Worm (Caenorhabditis elegans) whole organism, midembryonic: Measurements from ENCODE around the gene C05E7.3.

Experiments
- T22C8.4 ChIP-seq: fragments of 200-800 bp; sonication (Bioruptor generic); IDR thresholded peaks from 2 replicates; pipeline ENCODE4 v1.3.6; 2022; ENCODE audit warnings: missing genetic modification characterization, missing compliant biosample characterization
- cog-1 ChIP-seq: sonication (generic microtip); optimal IDR thresholded peaks from 2 replicates; lab custom pipeline; 2016; ENCODE audit warnings: missing genetic modification characterization, missing compliant biosample characterization
- flt-1 ChIP-seq: fragments of 200-800 bp; sonication (Bioruptor generic); IDR thresholded peaks from 2 replicates; pipeline ENCODE4 v1.3.6; 2022; ENCODE audit warnings: missing genetic modification characterization, missing compliant biosample characterization
- klf-2 ChIP-seq: fragments of 200-800 bp; sonication (Bioruptor generic); conservative IDR thresholded peaks from 2 replicates; pipeline ENCODE4 v1.3.6; 2022; ENCODE audit warnings: missing genetic modification reagents, missing genetic modification characterization, missing compliant biosample characterization
- med-1 ChIP-seq: sonication (generic microtip); optimal IDR thresholded peaks from 2 replicates; lab custom pipeline; 2017; ENCODE audit warnings: missing genetic modification characterization, mild to moderate bottlenecking, missing compliant biosample characterization, antibody characterized with exemption, missing genetic modification reagents; ENCODE audit not compliant: insufficient read depth
- ref-1 ChIP-seq: fragments of 200-800 bp; sonication (Bioruptor generic); conservative IDR thresholded peaks from 2 replicates; pipeline ENCODE4 v1.3.6; 2022; ENCODE audit warnings: missing genetic modification reagents, missing genetic modification characterization, missing compliant biosample characterization
- tab-1 ChIP-seq: fragments of 200-800 bp; sonication (Bioruptor generic); IDR thresholded peaks from 2 replicates; pipeline ENCODE4 v1.3.6; 2022; ENCODE audit warnings: missing genetic modification characterization, missing compliant biosample characterization
- ztf-23 ChIP-seq: fragments of 200-800 bp; sonication (Bioruptor generic); IDR thresholded peaks from 2 replicates; pipeline ENCODE4 v1.3.6; 2022; ENCODE audit warnings: missing genetic modification reagents, missing genetic modification characterization, missing compliant biosample characterization
- ztf-29 ChIP-seq: fragments of 200-800 bp; sonication (Bioruptor generic); IDR thresholded peaks from 2 replicates; pipeline ENCODE4 v1.3.6; 2022; ENCODE audit warnings: missing genetic modification reagents, missing genetic modification characterization, missing compliant biosample characterization

Gene C05E7.3

ce11 chrX:12899140-12899888 lies 47.1 kb downstream of the C05E7.3 start:
- no peak for TF ChIP-seq flt-1 (GFP tag; lab: Robert Waterston, UW)
- TF ChIP-seq tab-1: no peak
- no peak for TF ChIP-seq ztf-23 (GFP tag; lab: Robert Waterston, UW)
- TF ChIP-seq ref-1: no peak
- no peak for TF ChIP-seq klf-2 (GFP tag; lab: Robert Waterston, UW)
- no peak for TF ChIP-seq med-1 (GFP tag; lab: Kevin White, UChicago)
- no peak for TF ChIP-seq ztf-29 (GFP tag; lab: Robert Waterston, UW)
- TF ChIP-seq T22C8.4 (GFP tag; lab: Robert Waterston, UW): no peak
- no peak for TF ChIP-seq cog-1
